Worm (Caenorhabditis elegans) whole organism, L4 larva: ENCODE data around the gene ZK353.4.

Experiments
- D1046.2 ChIP-seq: fragments of 200-800 bp; sonication (Bioruptor generic); IDR thresholded peaks from 2 replicates; pipeline ENCODE4 v1.3.6; 2022; ENCODE audit warnings: missing genetic modification characterization, missing compliant biosample characterization
- F26F4.8 ChIP-seq: fragments of 200-800 bp; sonication (Bioruptor generic); conservative IDR thresholded peaks from 2 replicates; pipeline ENCODE4 v1.3.6; 2022; ENCODE audit warnings: missing genetic modification characterization, missing compliant biosample characterization
- F37D6.2 ChIP-seq: sonication (generic microtip); optimal IDR thresholded peaks from 2 replicates; lab custom pipeline; 2016; ENCODE audit warnings: mild to moderate bottlenecking, missing genetic modification characterization, missing compliant biosample characterization
- F44E2.7 ChIP-seq: fragments of 200-800 bp; sonication (Bioruptor generic); IDR thresholded peaks from 2 replicates; pipeline ENCODE4 v2.1.2; 2022; ENCODE audit warnings: missing genetic modification characterization, missing compliant biosample characterization
- T20F7.1 ChIP-seq: fragments of 200-800 bp; sonication (Bioruptor generic); optimal IDR thresholded peaks from 2 replicates; lab custom pipeline; 2018; ENCODE audit warnings: mild to moderate bottlenecking, missing genetic modification characterization, missing compliant biosample characterization
- T26A8.4 ChIP-seq: fragments of 200-800 bp; sonication (Bioruptor generic); IDR thresholded peaks from 2 replicates; pipeline ENCODE4 v1.3.6; 2022; ENCODE audit warnings: missing genetic modification characterization, missing compliant biosample characterization
- Y5F2A.4 ChIP-seq: fragments of 200-800 bp; sonication (Bioruptor generic); optimal IDR thresholded peaks from 2 replicates; lab custom pipeline; 2018; ENCODE audit warnings: mild to moderate bottlenecking, missing genetic modification characterization, missing compliant biosample characterization
- Y75B8A.6 ChIP-seq: fragments of 200-800 bp; sonication (Bioruptor generic); IDR thresholded peaks from 2 replicates; pipeline ENCODE4 v1.3.6; 2022; ENCODE audit warnings: missing genetic modification reagents, missing genetic modification characterization, missing compliant biosample characterization
- ZK337.2 ChIP-seq: fragments of 200-800 bp; sonication (Bioruptor generic); IDR thresholded peaks from 2 replicates; pipeline ENCODE4 v1.3.6; 2022; ENCODE audit warnings: missing genetic modification reagents, missing genetic modification characterization, missing compliant biosample characterization
- ZK546.5 ChIP-seq, 2 experiments: sonication (generic microtip); optimal IDR thresholded peaks; 2 replicates each; lab custom pipeline; 2017; ENCODE audit warnings: missing biosample characterization in 2 of 2, missing genetic modification characterization in 2 of 2
- ama-1 ChIP-seq: fragments of 150-350 bp; optimal IDR thresholded peaks from 2 replicates; lab custom pipeline; 2014; ENCODE audit warnings: inconsistent platforms, mixed read lengths
- ceh-20 ChIP-seq: fragments of 200-800 bp; sonication (Bioruptor generic); IDR thresholded peaks from 2 replicates; pipeline ENCODE4 v1.3.6; 2022; ENCODE audit warnings: missing genetic modification reagents, missing genetic modification characterization, missing compliant biosample characterization
- ceh-32 ChIP-seq: sonication (generic microtip); optimal IDR thresholded peaks from 2 replicates; lab custom pipeline; 2016; ENCODE audit warnings: mild to moderate bottlenecking, missing genetic modification characterization, missing compliant biosample characterization; ENCODE audit not compliant: poor library complexity
- ces-1 ChIP-seq: fragments of 150-350 bp; sonication (generic microtip); optimal IDR thresholded peaks from 4 replicates; lab custom pipeline; 2014; ENCODE audit warnings: missing biosample characterization, missing genetic modification reagents, missing genetic modification characterization
- daf-19 ChIP-seq: fragments of 200-800 bp; sonication (Bioruptor generic); conservative IDR thresholded peaks from 2 replicates; pipeline ENCODE4 v1.3.6; 2022; ENCODE audit warnings: missing genetic modification characterization, missing compliant biosample characterization
- dmd-6 ChIP-seq: fragments of 200-800 bp; sonication (Bioruptor generic); IDR thresholded peaks from 2 replicates; pipeline ENCODE4 v1.3.6; 2022; ENCODE audit warnings: missing genetic modification reagents, missing genetic modification characterization, missing compliant biosample characterization
- dmd-8 ChIP-seq: fragments of 200-800 bp; sonication (Bioruptor generic); IDR thresholded peaks from 2 replicates; pipeline ENCODE4 v1.3.6; 2022; ENCODE audit warnings: missing genetic modification characterization, missing compliant biosample characterization
- dmd-9 ChIP-seq: fragments of 200-800 bp; sonication (Bioruptor generic); IDR thresholded peaks from 2 replicates; pipeline ENCODE4 v1.3.6; 2022; ENCODE audit warnings: missing genetic modification reagents, missing genetic modification characterization, missing compliant biosample characterization
- dpl-1 ChIP-seq: fragments of 150-350 bp; optimal IDR thresholded peaks from 2 replicates; lab custom pipeline; 2014; ENCODE audit warnings: missing biosample characterization, missing genetic modification reagents, missing genetic modification characterization
- egl-27 ChIP-seq: sonication (generic microtip); optimal IDR thresholded peaks from 3 replicates; lab custom pipeline; 2017; ENCODE audit warnings: missing biosample characterization, missing genetic modification reagents, missing genetic modification characterization
- fos-1 ChIP-seq: fragments of 150-350 bp; optimal IDR thresholded peaks from 2 replicates; lab custom pipeline; 2014; ENCODE audit warnings: missing biosample characterization, missing genetic modification characterization
- hlh-11 ChIP-seq: fragments of 200-800 bp; sonication (Bioruptor generic); optimal IDR thresholded peaks from 2 replicates; lab custom pipeline; 2018; ENCODE audit warnings: mild to moderate bottlenecking, missing genetic modification characterization, missing compliant biosample characterization
- hmg-1.1 ChIP-seq: fragments of 200-800 bp; sonication (Bioruptor generic); IDR thresholded peaks from 2 replicates; pipeline ENCODE4 v1.3.6; 2022; ENCODE audit warnings: missing genetic modification reagents, missing genetic modification characterization, missing compliant biosample characterization
- lin-1 ChIP-seq: fragments of 200-800 bp; sonication (Bioruptor generic); IDR thresholded peaks from 2 replicates; pipeline ENCODE4 v1.3.6; 2022; ENCODE audit warnings: missing genetic modification reagents, missing genetic modification characterization, missing compliant biosample characterization
- lin-13 ChIP-seq: fragments of 150-350 bp; optimal IDR thresholded peaks from 2 replicates; lab custom pipeline; 2014; ENCODE audit warnings: missing biosample characterization, missing genetic modification reagents, missing genetic modification characterization
- lin-29 ChIP-seq: fragments of 200-800 bp; sonication (Bioruptor generic); IDR thresholded peaks from 2 replicates; pipeline ENCODE4 v1.3.6; 2022; ENCODE audit warnings: missing genetic modification reagents, missing genetic modification characterization, missing compliant biosample characterization
- madf-9 ChIP-seq: fragments of 200-800 bp; sonication (Bioruptor generic); conservative IDR thresholded peaks from 2 replicates; pipeline ENCODE4 v1.3.6; 2022; ENCODE audit warnings: missing genetic modification reagents, missing genetic modification characterization, missing compliant biosample characterization
- mep-1 ChIP-seq: fragments of 150-350 bp; sonication (generic microtip); optimal IDR thresholded peaks from 3 replicates; lab custom pipeline; 2014; ENCODE audit warnings: missing biosample characterization, missing genetic modification characterization
- mes-2 ChIP-seq: sonication (generic microtip); optimal IDR thresholded peaks from 2 replicates; lab custom pipeline; 2016; ENCODE audit warnings: missing genotype, mild to moderate bottlenecking, missing genetic modification characterization, missing compliant biosample characterization; ENCODE audit not compliant: poor library complexity, severe bottlenecking
- mxl-3 ChIP-seq: fragments of 200-800 bp; sonication (Bioruptor generic); optimal IDR thresholded peaks from 2 replicates; lab custom pipeline; 2018; ENCODE audit warnings: mild to moderate bottlenecking, missing genetic modification characterization, missing compliant biosample characterization
- nhr-237 ChIP-seq: sonication (generic microtip); optimal IDR thresholded peaks from 2 replicates; lab custom pipeline; 2017; ENCODE audit warnings: missing biosample characterization, missing genetic modification characterization
- nhr-25 ChIP-seq: sonication (generic microtip); optimal IDR thresholded peaks from 2 replicates; lab custom pipeline; 2017; ENCODE audit warnings: missing genetic modification characterization, mild to moderate bottlenecking, missing compliant biosample characterization, antibody characterized with exemption, moderate library complexity, borderline replicate concordance; ENCODE audit not compliant: insufficient read depth
- nhr-41 ChIP-seq: fragments of 200-800 bp; sonication (Bioruptor generic); IDR thresholded peaks from 2 replicates; pipeline ENCODE4 v1.3.6; 2022; ENCODE audit warnings: missing genetic modification reagents, missing genetic modification characterization, missing compliant biosample characterization
- nhr-6 ChIP-seq: fragments of 150-350 bp; optimal IDR thresholded peaks from 2 replicates; lab custom pipeline; 2014; ENCODE audit warnings: missing biosample characterization, missing genetic modification characterization
- nhr-77 ChIP-seq: fragments of 150-350 bp; optimal IDR thresholded peaks from 2 replicates; lab custom pipeline; 2014; ENCODE audit warnings: missing biosample characterization, missing genetic modification characterization
- php-3 ChIP-seq: fragments of 200-800 bp; sonication (Bioruptor generic); IDR thresholded peaks from 2 replicates; pipeline ENCODE4 v1.3.6; 2022; ENCODE audit warnings: missing genetic modification reagents, missing genetic modification characterization, missing compliant biosample characterization
- pqm-1 ChIP-seq: sonication (generic microtip); optimal IDR thresholded peaks from 2 replicates; lab custom pipeline; 2017; ENCODE audit warnings: missing biosample characterization, missing genetic modification characterization
- rbr-2 ChIP-seq: sonication (generic microtip); optimal IDR thresholded peaks from 2 replicates; lab custom pipeline; 2016; ENCODE audit warnings: missing genotype, missing genetic modification characterization, missing compliant biosample characterization
- saeg-2 ChIP-seq: fragments of 200-800 bp; sonication (Bioruptor generic); IDR thresholded peaks from 2 replicates; pipeline ENCODE4 v1.3.6; 2022; ENCODE audit warnings: missing genetic modification reagents, missing genetic modification characterization, missing compliant biosample characterization
- spr-1 ChIP-seq: sonication (generic microtip); optimal IDR thresholded peaks from 2 replicates; lab custom pipeline; 2016; ENCODE audit warnings: mild to moderate bottlenecking, missing genetic modification characterization, missing compliant biosample characterization
- tag-97 ChIP-seq: fragments of 200-800 bp; sonication (Bioruptor generic); IDR thresholded peaks from 2 replicates; pipeline ENCODE4 v1.3.6; 2022; ENCODE audit warnings: missing genetic modification characterization, missing compliant biosample characterization
- zfp-2 ChIP-seq: sonication (generic microtip); optimal IDR thresholded peaks from 2 replicates; lab custom pipeline; 2016; ENCODE audit warnings: mild to moderate bottlenecking, missing genetic modification characterization, missing compliant biosample characterization
- zfp-3 ChIP-seq: fragments of 200-800 bp; sonication (Bioruptor generic); conservative IDR thresholded peaks from 2 replicates; pipeline ENCODE4 v1.3.6; 2022; ENCODE audit warnings: missing genetic modification reagents, missing genetic modification characterization, missing compliant biosample characterization

Gene ZK353.4

DNA sequence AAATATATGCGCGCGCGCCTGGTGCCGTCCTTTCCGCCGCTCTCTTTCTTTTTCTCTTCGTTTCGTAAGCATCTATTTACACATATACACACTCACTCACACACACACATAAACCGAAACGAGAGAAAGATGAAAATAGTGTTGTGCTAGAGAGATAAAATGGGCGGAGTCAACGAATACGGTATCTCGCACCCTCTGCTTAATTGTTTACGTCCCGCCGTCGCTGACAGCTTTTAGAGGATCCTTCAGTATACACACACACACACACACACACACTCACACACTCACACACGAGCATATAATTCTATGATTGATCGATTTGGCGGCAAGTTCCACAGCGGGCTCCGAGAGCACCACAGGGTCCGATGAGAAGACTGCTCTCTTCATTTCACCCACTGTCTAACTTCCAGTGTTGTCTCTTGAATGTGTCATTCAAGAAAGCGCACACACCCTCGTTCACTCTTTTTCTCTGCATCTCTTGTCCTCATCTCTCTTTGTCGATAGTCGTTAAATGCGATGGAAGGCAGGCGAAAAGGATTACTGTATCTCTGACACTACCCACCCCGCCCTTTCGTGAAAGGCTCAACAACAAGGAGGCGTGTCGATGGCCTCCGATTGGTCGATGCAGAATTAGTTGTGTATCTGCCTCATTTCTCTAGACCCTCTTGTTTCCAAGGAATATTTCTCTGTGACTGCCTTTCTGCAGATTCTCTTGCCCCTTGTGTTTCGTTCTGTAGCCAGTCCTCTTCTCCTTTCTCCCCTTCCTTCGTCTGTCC, 27.9 kb upstream of the ZK353.4 start (continued):
- TF ChIP-seq ZK546.5 (tag; optimal IDR thresholded peaks at IDR 0.05; lab: Kevin White, UChicago) (peak in 1 of 2 experiments; percentile 57), ceh-20 (GFP tag; lab: Robert Waterston, UW) (peak; percentile 91), nhr-41 (GFP tag; lab: Robert Waterston, UW) (no peak), lin-13 (GFP tag; lab: Kevin White, UChicago) (peak; percentile 67), zfp-3 (no peak), dmd-6 (GFP tag; lab: Robert Waterston, UW) (peak; percentile 79), F44E2.7 (no peak), saeg-2 (GFP tag; lab: Robert Waterston, UW) (no peak), daf-19 (GFP tag; lab: Robert Waterston, UW) (0 out of 2 replicates have a peak, but pooled peaks have one; percentile 59), lin-29 (no peak), spr-1 (tag; lab: Kevin White, UChicago) (peak; percentile 83), T20F7.1 (peak; percentile 88), fos-1 (tag; lab: Kevin White, UChicago) (no peak), mes-2 (tag; lab: Kevin White, UChicago) (peak; percentile 43), nhr-25 (peak; percentile 77), F26F4.8 (GFP tag; lab: Robert Waterston, UW) (no peak), rbr-2 (tag; lab: Kevin White, UChicago) (peak; percentile 97), F37D6.2 (tag; lab: Kevin White, UChicago) (peak; percentile 89), ZK337.2 (GFP tag; lab: Robert Waterston, UW) (no peak), egl-27 (tag; lab: Kevin White, UChicago) (no peak), zfp-2 (tag; lab: Kevin White, UChicago) (peak; percentile 50), ces-1 (peak; percentile 26)

DNA sequence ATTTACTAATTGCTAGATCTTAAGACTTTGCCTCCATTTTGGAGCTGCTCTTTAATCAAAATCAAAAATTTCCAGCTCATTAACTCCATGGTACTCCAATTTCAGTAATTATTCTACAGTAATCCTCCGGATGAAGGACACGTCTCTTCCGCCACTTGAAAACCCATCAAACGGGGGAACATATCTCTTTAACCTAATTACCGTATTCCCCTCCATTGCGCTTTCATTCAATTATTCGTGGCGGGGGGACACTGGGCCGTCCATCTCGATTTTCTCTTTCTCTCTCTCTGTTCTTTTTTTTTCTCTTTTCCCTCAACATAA, 27.4 kb upstream of the ZK353.4 start:
- TF ChIP-seq ces-1 (peak; percentile 47), F44E2.7 (no peak)

DNA sequence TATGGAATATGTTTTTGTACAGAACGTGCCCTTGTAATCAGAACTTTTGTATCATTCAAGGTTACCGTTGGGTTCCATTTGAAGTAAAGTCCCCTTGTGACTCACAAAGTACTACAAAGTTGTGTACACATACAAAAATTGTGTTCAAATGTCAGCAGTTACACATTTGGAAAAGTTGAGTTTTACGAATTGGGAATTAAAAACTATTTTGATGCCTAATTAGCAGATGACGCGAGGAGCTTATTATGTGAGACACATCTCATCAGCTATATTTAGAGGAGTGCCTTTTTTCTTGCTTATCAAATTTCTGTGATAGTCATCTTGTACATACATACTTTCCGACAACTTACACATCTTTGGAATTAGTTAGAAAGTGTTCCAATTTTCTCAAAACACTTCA, 24.1 kb upstream of the ZK353.4 start:
- TF ChIP-seq nhr-6 (tag; lab: Kevin White, UChicago): peak; percentile 57
- TF ChIP-seq Y75B8A.6 (GFP tag; lab: Robert Waterston, UW): no peak
- no peak for TF ChIP-seq dmd-6 (GFP tag; lab: Robert Waterston, UW)
- TF ChIP-seq tag-97 (GFP tag; lab: Robert Waterston, UW): no peak

DNA sequence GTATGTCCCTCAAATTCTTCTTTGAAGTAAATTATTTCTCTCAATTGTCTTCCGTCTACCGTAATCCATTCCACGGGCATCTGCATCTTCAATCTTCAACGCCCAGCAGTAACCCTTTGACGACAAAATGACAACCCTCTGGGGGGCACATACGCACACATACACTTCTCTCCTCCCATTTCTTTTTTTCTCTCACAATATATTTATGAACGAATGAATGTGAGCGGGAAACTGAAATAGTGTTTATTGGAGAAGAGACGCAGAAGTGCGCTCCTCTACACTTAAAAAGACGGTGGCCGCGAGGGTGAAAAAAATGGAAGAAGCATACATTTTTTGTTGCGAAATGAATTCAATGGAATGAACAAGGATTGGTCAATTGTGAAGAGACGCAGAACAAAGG, 22.5 kb upstream of the ZK353.4 start:
- TF ChIP-seq madf-9 (GFP tag; lab: Robert Waterston, UW): 0 out of 2 replicates have a peak, but pooled peaks have one; percentile 35
- peak; percentile 80 for TF ChIP-seq rbr-2 (tag; lab: Kevin White, UChicago)
- peak; percentile 62 for TF ChIP-seq dpl-1 (GFP tag; lab: Kevin White, UChicago)
- peak; percentile 35 for TF ChIP-seq lin-13 (GFP tag; lab: Kevin White, UChicago)
- peak; percentile 81 for TF ChIP-seq hmg-1.1 (GFP tag; lab: Robert Waterston, UW)
- 0 out of 2 replicates have a peak, but pooled peaks have one; percentile 8 for TF ChIP-seq dmd-9
- TF ChIP-seq mxl-3 (GFP tag; lab: Kevin White, UChicago): peak; percentile 85
- no peak for TF ChIP-seq nhr-237 (tag; lab: Kevin White, UChicago)
- TF ChIP-seq ceh-32 (tag; lab: Kevin White, UChicago): no peak
- TF ChIP-seq lin-1 (GFP tag; lab: Robert Waterston, UW): 0 out of 2 replicates have a peak, but pooled peaks have one; percentile 35
- peak; percentile 52; the same call in 1 of the 2 replicates for TF ChIP-seq dmd-6 (GFP tag; lab: Robert Waterston, UW)
- TF ChIP-seq nhr-77: peak; percentile 43
- TF ChIP-seq Y5F2A.4 (GFP tag; lab: Kevin White, UChicago): no peak
- TF ChIP-seq hlh-11 (tag; lab: Kevin White, UChicago): peak; percentile 90
- no peak for TF ChIP-seq Y75B8A.6 (GFP tag; lab: Robert Waterston, UW)
- TF ChIP-seq ama-1 (lab: Kevin White, UChicago): peak; percentile 28
- TF ChIP-seq dmd-8 (GFP tag; lab: Robert Waterston, UW): no peak
- peak; percentile 1 for TF ChIP-seq nhr-25
- TF ChIP-seq T20F7.1: peak; percentile 81
- peak; percentile 26; the same call in 1 of the 2 replicates for TF ChIP-seq D1046.2 (GFP tag; lab: Robert Waterston, UW)
- TF ChIP-seq php-3 (GFP tag; lab: Robert Waterston, UW): 0 out of 2 replicates have a peak, but pooled peaks have one; percentile 22
- no peak for TF ChIP-seq ZK546.5 (tag; optimal IDR thresholded peaks at IDR 0.05; lab: Kevin White, UChicago)
- TF ChIP-seq pqm-1 (tag; lab: Kevin White, UChicago): peak; percentile 61
- peak; percentile 25; the same call in 1 of the 2 replicates for TF ChIP-seq T26A8.4 (GFP tag; lab: Robert Waterston, UW)
- TF ChIP-seq ceh-20 (GFP tag; lab: Robert Waterston, UW): peak; percentile 26; the same call in 1 of the 2 replicates
- peak; percentile 93 for TF ChIP-seq mep-1
